Worm (Caenorhabditis elegans) whole organism, L4 larva: ENCODE results near the gene tbb-4.
A peak's percentile ranks its signal among the peaks of the same experiment; 100 is the strongest.

Source experiments
- Y5F2A.4 ChIP-seq: fragments of 200-800 bp; sonication (Bioruptor generic); optimal IDR thresholded peaks from 2 replicates; lab custom pipeline; 2018; ENCODE audit warnings: mild to moderate bottlenecking, missing genetic modification characterization, missing compliant biosample characterization
- aly-2 ChIP-seq: sonication (generic microtip); optimal IDR thresholded peaks from 2 replicates; lab custom pipeline; 2018; ENCODE audit warnings: missing biosample characterization, missing genetic modification characterization
- ceh-82 ChIP-seq: sonication (generic microtip); optimal IDR thresholded peaks from 2 replicates; lab custom pipeline; 2017; ENCODE audit warnings: missing biosample characterization, missing genetic modification characterization
- cey-2 ChIP-seq: sonication (generic microtip); optimal IDR thresholded peaks from 3 replicates; lab custom pipeline; 2017; ENCODE audit warnings: missing genetic modification characterization, mild to moderate bottlenecking, missing compliant biosample characterization, antibody characterized with exemption, borderline replicate concordance; ENCODE audit not compliant: insufficient read depth
- egl-27 ChIP-seq: sonication (generic microtip); optimal IDR thresholded peaks from 3 replicates; lab custom pipeline; 2017; ENCODE audit warnings: missing biosample characterization, missing genetic modification reagents, missing genetic modification characterization
- madf-5 ChIP-seq, 2 experiments: fragments of 200-800 bp; sonication (Bioruptor generic); IDR thresholded peaks; 2 replicates each; pipeline ENCODE4 v1.3.6; 2022; ENCODE audit warnings: missing compliant biosample characterization in 2 of 2, missing genetic modification characterization in 2 of 2
- nhr-10 ChIP-seq: fragments of 150-350 bp; optimal IDR thresholded peaks from 2 replicates; lab custom pipeline; 2014; ENCODE audit warnings: missing biosample characterization, missing genetic modification characterization
- nhr-11 ChIP-seq: fragments of 150-350 bp; optimal IDR thresholded peaks from 2 replicates; lab custom pipeline; 2014; ENCODE audit warnings: missing biosample characterization, missing genetic modification characterization
- nhr-237 ChIP-seq: sonication (generic microtip); optimal IDR thresholded peaks from 2 replicates; lab custom pipeline; 2017; ENCODE audit warnings: missing biosample characterization, missing genetic modification characterization
- nhr-28 ChIP-seq: fragments of 150-350 bp; optimal IDR thresholded peaks from 2 replicates; lab custom pipeline; 2014; ENCODE audit warnings: missing biosample characterization, missing genetic modification characterization
- nhr-76 ChIP-seq: fragments of 150-350 bp; optimal IDR thresholded peaks from 2 replicates; lab custom pipeline; 2014; ENCODE audit warnings: missing biosample characterization, missing genetic modification characterization
- pqm-1 ChIP-seq: sonication (generic microtip); optimal IDR thresholded peaks from 2 replicates; lab custom pipeline; 2017; ENCODE audit warnings: missing biosample characterization, missing genetic modification characterization
- unc-62 ChIP-seq, 3 experiments: fragments of 150-350 bp in 1 of 3; sonication (generic microtip); optimal IDR thresholded peaks in 2 of 3; peaks in 1 of 3; 1 replicate in 1 of 3; 2 replicates in 2 of 3; lab custom pipeline; 2014 to 2017; ENCODE audit warnings: missing biosample characterization in 3 of 3, missing genetic modification characterization in 3 of 3, missing genetic modification reagents in 3 of 3, missing genotype in 1 of 3
- zfp-2 ChIP-seq: sonication (generic microtip); optimal IDR thresholded peaks from 2 replicates; lab custom pipeline; 2016; ENCODE audit warnings: mild to moderate bottlenecking, missing genetic modification characterization, missing compliant biosample characterization

DNA sequence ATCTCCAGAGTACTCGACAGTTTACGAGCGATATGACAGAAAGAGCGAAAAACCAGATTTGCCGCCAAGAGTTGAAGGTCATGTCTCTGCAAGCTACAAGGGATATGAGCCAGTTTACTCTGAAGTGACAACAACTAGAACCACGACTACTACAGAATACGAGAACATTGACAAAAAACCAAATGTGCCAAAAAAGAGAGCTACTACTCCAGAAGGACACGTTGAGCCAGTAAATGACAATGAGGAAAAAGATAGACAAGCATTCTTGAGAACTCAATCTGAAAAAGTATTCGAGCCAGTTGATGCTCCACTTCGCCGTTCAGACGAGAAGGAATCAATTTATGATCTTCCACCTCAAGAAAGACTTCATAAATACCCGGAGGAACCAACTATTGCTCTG, 19.4 kb downstream of the tbb-4 start:
- TF ChIP-seq nhr-76 (tag; lab: Kevin White, UChicago) (no peak), nhr-237 (tag; lab: Kevin White, UChicago) (no peak), aly-2 (tag; lab: Kevin White, UChicago) (no peak), nhr-11 (no peak), egl-27 (tag; lab: Kevin White, UChicago) (no peak), madf-5 (GFP tag; IDR thresholded peaks at IDR 0.05; lab: Robert Waterston, UW) (no peak), nhr-10 (tag; lab: Kevin White, UChicago) (no peak), cey-2 (tag; lab: Kevin White, UChicago) (no peak), ceh-82 (no peak), unc-62 (GFP tag; optimal IDR thresholded peaks at IDR 0.05 in 1 of 2; lab: Kevin White, UChicago) (peak in 1 of 2 experiments; percentile 91), unc-62 (tag; optimal IDR thresholded peaks at IDR 0.05; lab: Kevin White, UChicago) (no peak), nhr-28 (tag; lab: Kevin White, UChicago) (no peak), pqm-1 (no peak), zfp-2 (tag; lab: Kevin White, UChicago) (no peak), Y5F2A.4 (GFP tag; lab: Kevin White, UChicago) (no peak)
